Fruit fly (Drosophila melanogaster): ENCODE results near the gene Tbh.

Gene Tbh

dm6 chrX:7969188-7969829 lies 26.2 kb upstream of the Tbh start (continued):
- TF ChIP-seq CG15696 (tag; optimal IDR thresholded peaks at IDR 0.05) (no peak), Nf-YC (tag; optimal IDR thresholded peaks at IDR 0.05) (peak; percentile 19), jigr1 (GFP tag; IDR thresholded peaks at IDR 0.05) (no peak), CG2712 (tag; optimal IDR thresholded peaks at IDR 0.05) (peak; percentile 49), CG1603 (tag; optimal IDR thresholded peaks at IDR 0.05) (peak; percentile 32), CG17328 (GFP tag; IDR thresholded peaks at IDR 0.05) (peak; percentile 33; the same call in 1 of the 2 replicates), ato (GFP tag; IDR thresholded peaks at IDR 0.05; ENCODE audit: partially characterized antibody) (peak; percentile 14; the same call in 1 of the 2 replicates), CG14710 (tag; optimal IDR thresholded peaks at IDR 0.05) (peak; percentile 19), Fer1 (GFP tag; optimal IDR thresholded peaks at IDR 0.05) (peak; percentile 30), chm (GFP tag; IDR thresholded peaks at IDR 0.05) (peak; percentile 52; the same call in 1 of the 2 replicates), HLHmδ (GFP tag; optimal IDR thresholded peaks at IDR 0.05) (peak; percentile 32), lilli (GFP tag; optimal IDR thresholded peaks at IDR 0.05) (peak; percentile 10), Tbp (GFP tag; optimal IDR thresholded peaks at IDR 0.05) (peak; percentile 88), ara (GFP tag; IDR thresholded peaks at IDR 0.05) (no peak), nerfin-1 (tag; optimal IDR thresholded peaks at IDR 0.05) (peak; percentile 34), Lpt (GFP tag; optimal IDR thresholded peaks at IDR 0.05) (no peak), sens (GFP tag) (peak; percentile 48), CG8765 (GFP tag; IDR thresholded peaks at IDR 0.05) (no peak), CG11695 (GFP tag; IDR thresholded peaks at IDR 0.05) (no peak), CG34422 (GFP tag; IDR thresholded peaks at IDR 0.05) (no peak), Sry-δ (GFP tag; optimal IDR thresholded peaks at IDR 0.05) (peak; percentile 14), cg (GFP tag; optimal IDR thresholded peaks at IDR 0.05) (no peak), Max (GFP tag; optimal IDR thresholded peaks at IDR 0.05) (no peak), Med (GFP tag) (peak; percentile 73), Dbx (GFP tag; IDR thresholded peaks at IDR 0.05) (0 out of 3 replicates have a peak, but pooled peaks have one; percentile 13), HmgZ (tag; optimal IDR thresholded peaks at IDR 0.05) (peak; percentile 11), CG2120 (GFP tag; optimal IDR thresholded peaks at IDR 0.05) (peak; percentile 14), Dp (GFP tag; optimal IDR thresholded peaks at IDR 0.05) (peak; percentile 42), CG11504 (tag; optimal IDR thresholded peaks at IDR 0.05) (peak; percentile 22), vvl (GFP tag; IDR thresholded peaks at IDR 0.05) (peak; percentile 39; the same call in 1 of the 2 replicates), CG4360 (GFP tag; IDR thresholded peaks at IDR 0.05) (peak; percentile 80), grau (tag; optimal IDR thresholded peaks at IDR 0.05) (peak; percentile 26), H2.0 (GFP tag; IDR thresholded peaks at IDR 0.05) (no peak), her (GFP tag; optimal IDR thresholded peaks at IDR 0.05) (no peak), CG12391 (tag; optimal IDR thresholded peaks at IDR 0.05) (peak; percentile 14), chinmo (GFP tag; IDR thresholded peaks at IDR 0.05; ENCODE audit: partially characterized antibody) (peak; percentile 62; the same call in 2 of the 4 replicates), odd (GFP tag; optimal IDR thresholded peaks at IDR 0.05) (no peak), CG8924 (tag; optimal IDR thresholded peaks at IDR 0.05) (peak; percentile 16), nom (GFP tag; optimal IDR thresholded peaks at IDR 0.05) (peak; percentile 57), tup (GFP tag; optimal IDR thresholded peaks at IDR 0.05) (no peak), CG33557 (GFP tag; optimal IDR thresholded peaks at IDR 0.05) (no peak), wor (GFP tag; IDR thresholded peaks at IDR 0.05) (no peak), CG15514 (GFP tag; optimal IDR thresholded peaks at IDR 0.05) (peak; percentile 40), CG10959 (GFP tag; IDR thresholded peaks at IDR 0.05) (no peak), dmrt11E (tag; optimal IDR thresholded peaks at IDR 0.05) (peak; percentile 3), Myb (GFP tag; optimal IDR thresholded peaks at IDR 0.05) (peak; percentile 57), Deaf1 (tag; optimal IDR thresholded peaks at IDR 0.05) (peak; percentile 36), CG18599 (GFP tag; optimal IDR thresholded peaks at IDR 0.05) (peak; percentile 18), ci (GFP tag; IDR thresholded peaks at IDR 0.05) (peak; percentile 58; the same call in 1 of the 3 replicates), grn (GFP tag; optimal IDR thresholded peaks at IDR 0.05) (peak; percentile 38)

All from whole organism, embryonic.